Fruit fly (Drosophila melanogaster) whole organism, embryonic: ENCODE data around the gene DppIII.

Experiments
- Atf6 ChIP-seq: fragments of 200-800 bp; sonication (Bioruptor generic); IDR thresholded peaks from 2 replicates; pipeline ENCODE4 v1.3.6; 2022; ENCODE audit warnings: missing biosample characterization, missing genetic modification characterization
- B-H2 ChIP-seq: fragments of 200-800 bp; sonication (Bioruptor generic); optimal IDR thresholded peaks from 2 replicates; lab custom pipeline; 2018; ENCODE audit warnings: missing biosample characterization, mild to moderate bottlenecking, missing genetic modification characterization
- CG14014 ChIP-seq: fragments of 200-800 bp; sonication (Bioruptor generic); IDR thresholded peaks from 2 replicates; pipeline ENCODE4 v1.3.6; 2022; ENCODE audit warnings: missing biosample characterization, missing genetic modification characterization
- CG15696 ChIP-seq: fragments of 200-800 bp; sonication (Bioruptor generic); optimal IDR thresholded peaks from 2 replicates; lab custom pipeline; 2019; ENCODE audit warnings: missing biosample characterization, mild to moderate bottlenecking, missing genetic modification characterization, moderate library complexity
- CG17568 ChIP-seq: fragments of 200-800 bp; sonication (Bioruptor generic); optimal IDR thresholded peaks from 2 replicates; lab custom pipeline; 2018; ENCODE audit warnings: missing biosample characterization, mild to moderate bottlenecking, missing genetic modification characterization, moderate library complexity
- CG2712 ChIP-seq: fragments of 200-800 bp; optimal IDR thresholded peaks from 3 replicates; lab custom pipeline; 2019; ENCODE audit warnings: missing biosample characterization, mild to moderate bottlenecking, missing genetic modification characterization, moderate library complexity
- CG2875 ChIP-seq: fragments of 200-800 bp; sonication (Bioruptor generic); optimal IDR thresholded peaks from 2 replicates; lab custom pipeline; 2017; ENCODE audit warnings: missing biosample characterization, mild to moderate bottlenecking, missing genetic modification characterization, missing genetic modification reagents
- CG33213 ChIP-seq: fragments of 200-800 bp; sonication (Bioruptor generic); optimal IDR thresholded peaks from 3 replicates; lab custom pipeline; 2016; ENCODE audit warnings: missing biosample characterization, missing genetic modification characterization
- CG4424 ChIP-seq: fragments of 200-800 bp; sonication (Bioruptor generic); optimal IDR thresholded peaks from 3 replicates; lab custom pipeline; 2016; ENCODE audit warnings: missing biosample characterization, missing genetic modification characterization
- CG6683 ChIP-seq: fragments of 200-800 bp; sonication (Bioruptor generic); optimal IDR thresholded peaks from 2 replicates; lab custom pipeline; 2017; ENCODE audit warnings: missing biosample characterization, mild to moderate bottlenecking, missing genetic modification characterization, missing genetic modification reagents
- CG7839 ChIP-seq: fragments of 200-800 bp; sonication (Bioruptor generic); optimal IDR thresholded peaks from 3 replicates; lab custom pipeline; 2018; ENCODE audit warnings: missing biosample characterization, mild to moderate bottlenecking, missing genetic modification characterization, moderate library complexity
- CG8924 ChIP-seq: fragments of 200-800 bp; optimal IDR thresholded peaks from 3 replicates; lab custom pipeline; 2019; ENCODE audit warnings: missing biosample characterization, mild to moderate bottlenecking, missing genetic modification characterization, moderate library complexity
- CG9215 ChIP-seq: fragments of 200-800 bp; sonication (Bioruptor generic); IDR thresholded peaks from 2 replicates; pipeline ENCODE4 v1.3.6; 2022; ENCODE audit warnings: missing biosample characterization, missing genetic modification characterization
- CG9817 ChIP-seq: fragments of 200-800 bp; sonication (Bioruptor generic); optimal IDR thresholded peaks from 2 replicates; lab custom pipeline; 2018; ENCODE audit warnings: missing biosample characterization, mild to moderate bottlenecking, missing genetic modification characterization, moderate library complexity
- D19B ChIP-seq: fragments of 200-800 bp; sonication (Bioruptor generic); optimal IDR thresholded peaks from 2 replicates; lab custom pipeline; 2017; ENCODE audit warnings: missing biosample characterization, mild to moderate bottlenecking, missing genetic modification characterization
- Dek ChIP-seq: fragments of 200-800 bp; sonication (Bioruptor generic); optimal IDR thresholded peaks from 3 replicates; lab custom pipeline; 2019; ENCODE audit warnings: missing biosample characterization, mild to moderate bottlenecking, missing genetic modification characterization, moderate library complexity
- Dip2 ChIP-seq: fragments of 200-800 bp; sonication (Bioruptor generic); IDR thresholded peaks from 2 replicates; pipeline ENCODE4 v1.3.6; 2022; ENCODE audit warnings: missing biosample characterization, missing genetic modification characterization
- Dref ChIP-seq: fragments of 200-800 bp; sonication (Bioruptor generic); IDR thresholded peaks from 2 replicates; pipeline ENCODE4 v1.3.6; 2022; ENCODE audit warnings: missing biosample characterization, missing genetic modification characterization
- Eip74EF ChIP-seq, 2 experiments: fragments of 200-800 bp in 1 of 2; fragments of >200 bp in 1 of 2; sonication (Bioruptor generic) in 1 of 2; optimal IDR thresholded peaks; 2 replicates each; lab custom pipeline; 2017 to 2019; ENCODE audit warnings: missing biosample characterization in 2 of 2, missing genetic modification characterization in 2 of 2, mild to moderate bottlenecking in 1 of 2, moderate library complexity in 1 of 2
- GATAe ChIP-seq: fragments of 200-800 bp; sonication (Bioruptor generic); conservative IDR thresholded peaks from 2 replicates; pipeline ENCODE4 v1.3.6; 2022; ENCODE audit warnings: missing biosample characterization, missing genetic modification characterization
- HLH54F ChIP-seq: fragments of 200-800 bp; sonication (Bioruptor generic); optimal IDR thresholded peaks from 3 replicates; lab custom pipeline; 2016; ENCODE audit warnings: missing biosample characterization, missing genetic modification characterization
- MESR4 ChIP-seq: fragments of 200-800 bp; sonication (Bioruptor generic); optimal IDR thresholded peaks from 2 replicates; lab custom pipeline; 2018; ENCODE audit warnings: missing biosample characterization, mild to moderate bottlenecking, missing genetic modification characterization, moderate library complexity
- Scr ChIP-seq: fragments of 200-800 bp; sonication (Bioruptor generic); IDR thresholded peaks from 2 replicates; pipeline ENCODE4 v1.3.6; 2022; ENCODE audit warnings: missing biosample characterization, missing genetic modification characterization; ENCODE audit not compliant: partially characterized antibody
- Sox102F ChIP-seq: fragments of 200-800 bp; sonication (Bioruptor generic); optimal IDR thresholded peaks from 2 replicates; lab custom pipeline; 2018; ENCODE audit warnings: missing biosample characterization, mild to moderate bottlenecking, missing genetic modification characterization, moderate library complexity
- Sry-β ChIP-seq: fragments of 200-800 bp; sonication (Bioruptor generic); optimal IDR thresholded peaks from 2 replicates; lab custom pipeline; 2018; ENCODE audit warnings: missing biosample characterization, mild to moderate bottlenecking, missing genetic modification characterization, moderate library complexity
- Vsx1 ChIP-seq: fragments of 200-800 bp; sonication (Bioruptor generic); optimal IDR thresholded peaks from 2 replicates; lab custom pipeline; 2017; ENCODE audit warnings: missing biosample characterization, mild to moderate bottlenecking, missing genetic modification characterization, missing genetic modification reagents
- ab ChIP-seq: fragments of 200-800 bp; sonication (Bioruptor generic); optimal IDR thresholded peaks from 2 replicates; lab custom pipeline; 2016; ENCODE audit warnings: missing biosample characterization, missing genetic modification characterization
- al ChIP-seq: fragments of 200-800 bp; sonication (Bioruptor generic); IDR thresholded peaks from 2 replicates; pipeline ENCODE4 v1.3.6; 2022; ENCODE audit warnings: missing biosample characterization, missing genetic modification characterization
- ase ChIP-seq: fragments of 200-800 bp; sonication (Bioruptor generic); IDR thresholded peaks from 3 replicates; pipeline ENCODE4 v1.3.6; 2022; ENCODE audit warnings: missing biosample characterization, missing genetic modification characterization
- ato ChIP-seq: fragments of 200-800 bp; sonication (Bioruptor generic); IDR thresholded peaks from 2 replicates; pipeline ENCODE4 v1.3.6; 2022; ENCODE audit warnings: missing biosample characterization, missing genetic modification characterization; ENCODE audit not compliant: partially characterized antibody
- az2 ChIP-seq: fragments of 200-800 bp; sonication (Bioruptor generic); optimal IDR thresholded peaks from 3 replicates; lab custom pipeline; 2016; ENCODE audit warnings: missing biosample characterization, missing genetic modification characterization
- bbx ChIP-seq: fragments of 200-800 bp; sonication (Bioruptor generic); IDR thresholded peaks from 2 replicates; pipeline ENCODE4 v1.3.6; 2022; ENCODE audit warnings: missing biosample characterization, missing genetic modification characterization; ENCODE audit not compliant: partially characterized antibody
- bowl ChIP-seq: fragments of 200-800 bp; sonication (Bioruptor generic); IDR thresholded peaks from 2 replicates; pipeline ENCODE4 v1.3.6; 2022; ENCODE audit warnings: missing biosample characterization, missing genetic modification characterization
- disco-r ChIP-seq: fragments of 200-800 bp; sonication (Bioruptor generic); optimal IDR thresholded peaks from 2 replicates; lab custom pipeline; 2016; ENCODE audit warnings: missing biosample characterization, missing genetic modification characterization
- dm ChIP-seq: fragments of 200-800 bp; sonication (Bioruptor generic); optimal IDR thresholded peaks from 3 replicates; lab custom pipeline; 2016; ENCODE audit warnings: missing biosample characterization, missing genetic modification characterization
- gcm ChIP-seq: fragments of 200-800 bp; sonication (Bioruptor generic); optimal IDR thresholded peaks from 2 replicates; lab custom pipeline; 2019; ENCODE audit warnings: missing biosample characterization, mild to moderate bottlenecking, missing genetic modification characterization, moderate library complexity
- gro ChIP-seq: fragments of 200-800 bp; sonication (Bioruptor generic); optimal IDR thresholded peaks from 2 replicates; lab custom pipeline; 2016; ENCODE audit warnings: missing biosample characterization, missing genetic modification characterization
- hkb ChIP-seq, 2 experiments: fragments of 200-800 bp in 1 of 2; fragments of >200 bp in 1 of 2; sonication (Bioruptor generic) in 1 of 2; IDR thresholded peaks in 1 of 2; optimal IDR thresholded peaks in 1 of 2; 2 replicates each; pipeline versions ENCODE4 v1.3.6 to Lab custom; 2017 to 2022; ENCODE audit warnings: missing biosample characterization in 1 of 2, missing genetic modification characterization in 1 of 2
- jing ChIP-seq: fragments of 200-800 bp; sonication (Bioruptor generic); optimal IDR thresholded peaks from 2 replicates; lab custom pipeline; 2018; ENCODE audit warnings: missing biosample characterization, mild to moderate bottlenecking, missing genetic modification characterization
- luna ChIP-seq: fragments of 200-800 bp; sonication (Bioruptor generic); optimal IDR thresholded peaks from 2 replicates; lab custom pipeline; 2016; ENCODE audit warnings: missing biosample characterization, missing genetic modification characterization
- pita ChIP-seq: fragments of 200-800 bp; sonication (Bioruptor generic); optimal IDR thresholded peaks from 2 replicates; lab custom pipeline; 2017; ENCODE audit warnings: missing biosample characterization, mild to moderate bottlenecking, missing genetic modification characterization
- pnt ChIP-seq: fragments of 200-800 bp; sonication (Bioruptor generic); optimal IDR thresholded peaks from 3 replicates; lab custom pipeline; 2016; ENCODE audit warnings: missing biosample characterization, missing genetic modification characterization
- pzg ChIP-seq: fragments of 200-800 bp; sonication (Bioruptor generic); optimal IDR thresholded peaks from 3 replicates; lab custom pipeline; 2018; ENCODE audit warnings: missing biosample characterization, mild to moderate bottlenecking, missing genetic modification characterization, moderate library complexity
- salm ChIP-seq: fragments of 200-800 bp; sonication (Bioruptor generic); optimal IDR thresholded peaks from 2 replicates; lab custom pipeline; 2018; ENCODE audit warnings: missing biosample characterization, mild to moderate bottlenecking, missing genetic modification characterization
- sima ChIP-seq: fragments of 200-800 bp; sonication (Bioruptor generic); optimal IDR thresholded peaks from 2 replicates; lab custom pipeline; 2016; ENCODE audit warnings: missing biosample characterization, missing genetic modification characterization
- slou ChIP-seq: fragments of 200-800 bp; sonication (Bioruptor generic); optimal IDR thresholded peaks from 3 replicates; lab custom pipeline; 2016; ENCODE audit warnings: missing biosample characterization, missing genetic modification characterization
- stwl ChIP-seq: fragments of 200-800 bp; sonication (Bioruptor generic); optimal IDR thresholded peaks from 3 replicates; lab custom pipeline; 2018; ENCODE audit warnings: missing biosample characterization, mild to moderate bottlenecking, missing genetic modification characterization, moderate library complexity
- vvl ChIP-seq: fragments of 200-800 bp; sonication (Bioruptor generic); IDR thresholded peaks from 2 replicates; pipeline ENCODE4 v1.3.6; 2022; ENCODE audit warnings: missing biosample characterization, missing genetic modification characterization
- zfh2 ChIP-seq: fragments of 200-800 bp; sonication (Bioruptor generic); optimal IDR thresholded peaks from 2 replicates; lab custom pipeline; 2016; ENCODE audit warnings: missing biosample characterization, missing genetic modification characterization

DppIII gene

DNA sequence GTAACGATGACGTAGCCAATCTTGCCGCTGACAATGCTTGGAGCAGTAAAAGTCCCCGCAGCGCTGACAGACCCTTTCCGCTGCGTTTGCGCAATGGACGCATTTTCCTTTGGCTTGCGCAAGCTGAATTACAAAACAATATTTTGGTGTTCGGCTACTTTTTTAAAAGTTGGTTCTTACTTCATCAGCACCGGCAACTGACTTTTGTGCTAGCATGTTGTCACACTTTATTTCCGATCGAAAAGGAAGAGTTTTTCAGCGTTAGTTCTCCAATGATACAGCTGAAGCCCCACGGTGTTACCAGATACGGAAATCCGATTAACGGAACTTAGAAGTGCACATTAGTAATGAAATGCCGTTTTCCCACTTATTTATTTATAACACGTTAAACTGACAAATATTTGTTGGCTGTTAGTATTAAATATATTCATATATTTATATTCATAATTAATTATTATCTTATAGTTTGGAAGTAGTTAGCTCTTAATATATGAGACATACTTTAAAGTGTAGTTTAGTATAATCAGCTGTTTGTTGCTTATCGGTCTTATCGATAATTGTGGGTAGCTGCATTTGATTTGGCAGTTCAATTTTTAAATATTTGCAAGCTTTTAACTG lies 18.2 kb downstream of the DppIII start, which contains the start of the genes Veneno and CG7963 (continued):
- TF ChIP-seq vvl (GFP tag; lab: Robert Waterston, UW) (0 out of 2 replicates have a peak, but pooled peaks have one; percentile 22), CG8924 (tag; lab: Kevin White, UChicago) (peak; percentile 31), Scr (GFP tag; lab: Robert Waterston, UW) (no peak), stwl (tag; lab: Kevin White, UChicago) (peak; percentile 65), salm (no peak), dm (GFP tag; lab: Kevin White, UChicago) (no peak), B-H2 (no peak), CG6683 (no peak), jing (GFP tag; lab: Kevin White, UChicago) (no peak), Eip74EF (GFP tag; optimal IDR thresholded peaks at IDR 0.05; lab: Kevin White, UChicago) (peak in 1 of 2 experiments; percentile 6), GATAe (GFP tag; lab: Robert Waterston, UW) (no peak), gro (no peak), CG2712 (tag; lab: Kevin White, UChicago) (peak; percentile 77), CG9215 (no peak), CG17568 (no peak), CG7839 (tag; lab: Kevin White, UChicago) (peak; percentile 57), Vsx1 (GFP tag; lab: Kevin White, UChicago) (no peak), ato (GFP tag; lab: Robert Waterston, UW) (no peak), CG33213 (GFP tag; lab: Kevin White, UChicago) (no peak), bowl (GFP tag; lab: Robert Waterston, UW) (no peak), Sry-β (GFP tag; lab: Kevin White, UChicago) (peak; percentile 20), pzg (GFP tag; lab: Kevin White, UChicago) (peak; percentile 60), al (GFP tag; lab: Robert Waterston, UW) (no peak), HLH54F (GFP tag; lab: Kevin White, UChicago) (no peak), pita (GFP tag; lab: Kevin White, UChicago) (no peak), slou (GFP tag; lab: Kevin White, UChicago) (no peak), CG4424 (no peak), CG14014 (GFP tag; lab: Robert Waterston, UW) (no peak), Sox102F (peak; percentile 47), gcm (GFP tag; lab: Kevin White, UChicago) (peak; percentile 6), ab (GFP tag; lab: Kevin White, UChicago) (no peak), Dip2 (GFP tag; lab: Robert Waterston, UW) (no peak), bbx (peak; percentile 29; the same call in 1 of the 2 replicates), disco-r (no peak), Dek (tag; lab: Kevin White, UChicago) (peak; percentile 5), sima (no peak), CG15696 (tag; lab: Kevin White, UChicago) (peak; percentile 20), Dref (peak; percentile 55), CG2875 (GFP tag; lab: Kevin White, UChicago) (no peak), D19B (peak; percentile 3), az2 (GFP tag; lab: Kevin White, UChicago) (no peak), zfh2 (no peak), Atf6 (GFP tag; lab: Robert Waterston, UW) (no peak), MESR4 (GFP tag; lab: Kevin White, UChicago) (peak; percentile 58), luna (no peak), ase (no peak), CG9817 (tag; lab: Kevin White, UChicago) (peak; percentile 19), pnt (GFP tag; lab: Kevin White, UChicago) (no peak), hkb (optimal IDR thresholded peaks at IDR 0.05; lab: Kevin White, UChicago) (no peak), hkb (GFP tag; IDR thresholded peaks at IDR 0.05; lab: Robert Waterston, UW) (no peak)
